Worm (Caenorhabditis elegans) whole organism, L1 larva: Measurements from ENCODE around the gene C33H5.2.

Experiments used
- C04F5.9 ChIP-seq: sonication (generic microtip); optimal IDR thresholded peaks from 2 replicates; lab custom pipeline; 2016; ENCODE audit warnings: missing genetic modification characterization, missing compliant biosample characterization
- C16A3.4 ChIP-seq: fragments of 150-350 bp; optimal IDR thresholded peaks from 2 replicates; lab custom pipeline; 2014; ENCODE audit warnings: missing biosample characterization, missing genetic modification characterization
- C34B4.2 ChIP-seq: sonication (generic microtip); optimal IDR thresholded peaks from 2 replicates; lab custom pipeline; 2017; ENCODE audit warnings: mild to moderate bottlenecking, missing genetic modification characterization, missing compliant biosample characterization
- alr-1 ChIP-seq: fragments of 200-800 bp; sonication (Bioruptor generic); optimal IDR thresholded peaks from 2 replicates; lab custom pipeline; 2018; ENCODE audit warnings: borderline replicate concordance, mild to moderate bottlenecking, missing genetic modification characterization, missing compliant biosample characterization
- ama-1 ChIP-seq: fragments of 150-350 bp; optimal IDR thresholded peaks from 2 replicates; lab custom pipeline; 2014
- blmp-1 ChIP-seq: fragments of 150-350 bp; optimal IDR thresholded peaks from 2 replicates; lab custom pipeline; 2014; ENCODE audit warnings: missing biosample characterization, missing genetic modification characterization
- ceh-82 ChIP-seq, 3 experiments: fragments of 150-350 bp in 1 of 3; sonication (generic microtip) in 2 of 3; optimal IDR thresholded peaks; 2 replicates each; lab custom pipeline; 2014 to 2017; ENCODE audit warnings: missing biosample characterization in 3 of 3, missing genetic modification characterization in 3 of 3
- ceh-90 ChIP-seq: sonication (generic microtip); optimal IDR thresholded peaks from 2 replicates; lab custom pipeline; 2016; ENCODE audit warnings: missing genetic modification characterization, missing compliant biosample characterization
- dpl-1 ChIP-seq, 3 experiments: fragments of 150-350 bp in 2 of 3; sonication (generic microtip) in 1 of 3; optimal IDR thresholded peaks; 2 replicates each; lab custom pipeline; 2014 to 2017; ENCODE audit warnings: missing biosample characterization in 3 of 3, missing genetic modification characterization in 3 of 3, missing genetic modification reagents in 3 of 3
- efl-1 ChIP-seq, 4 experiments: fragments of 150-350 bp; optimal IDR thresholded peaks in 3 of 4; peaks in 1 of 4; 1 replicate in 1 of 4; 2 replicates in 3 of 4; lab custom pipeline; 2014; ENCODE audit warnings: missing biosample characterization in 2 of 4, missing genetic modification characterization in 2 of 4, missing genetic modification reagents in 2 of 4
- egl-27 ChIP-seq, 2 experiments: fragments of 150-350 bp in 1 of 2; sonication (generic microtip); optimal IDR thresholded peaks; 3 replicates each; lab custom pipeline; 2017 to 2018; ENCODE audit warnings: missing biosample characterization in 2 of 2, missing genetic modification characterization in 2 of 2, missing genetic modification reagents in 2 of 2
- elt-2 ChIP-seq: sonication (generic microtip); optimal IDR thresholded peaks from 2 replicates; lab custom pipeline; 2016; ENCODE audit warnings: missing genetic modification characterization, mild to moderate bottlenecking, inconsistent platforms, missing compliant biosample characterization, missing genetic modification reagents
- elt-3 ChIP-seq, 6 experiments: fragments of 150-350 bp in 1 of 6; sonication (generic microtip); optimal IDR thresholded peaks; 2 replicates each; lab custom pipeline; 2017 to 2018; ENCODE audit warnings: missing biosample characterization in 6 of 6, missing genetic modification characterization in 6 of 6, inconsistent platforms in 1 of 6
- ets-5 ChIP-seq: fragments of 200-800 bp; sonication (Bioruptor generic); IDR thresholded peaks from 2 replicates; pipeline ENCODE4 v1.3.6; 2022; ENCODE audit warnings: missing genetic modification characterization, missing compliant biosample characterization
- fkh-4 ChIP-seq: sonication (generic microtip); optimal IDR thresholded peaks from 2 replicates; lab custom pipeline; 2016; ENCODE audit warnings: missing compliant biosample characterization, missing genetic modification characterization, borderline replicate concordance
- fos-1 ChIP-seq: fragments of 150-350 bp; optimal IDR thresholded peaks from 2 replicates; lab custom pipeline; 2014; ENCODE audit warnings: missing biosample characterization, missing genetic modification characterization
- isw-1 ChIP-seq: fragments of 200-800 bp; sonication (Bioruptor generic); IDR thresholded peaks from 2 replicates; pipeline ENCODE4 v1.3.6; 2022; ENCODE audit warnings: missing genetic modification characterization, missing compliant biosample characterization
- jun-1 ChIP-seq: fragments of 150-350 bp; optimal IDR thresholded peaks from 2 replicates; lab custom pipeline; 2014; ENCODE audit warnings: missing biosample characterization, missing genetic modification reagents, missing genetic modification characterization
- lin-14 ChIP-seq: fragments of 200-800 bp; sonication (Bioruptor generic); optimal IDR thresholded peaks from 2 replicates; lab custom pipeline; 2018; ENCODE audit warnings: mild to moderate bottlenecking, missing genetic modification characterization, moderate library complexity, missing compliant biosample characterization
- lin-15B ChIP-seq: fragments of 150-350 bp; sonication (generic microtip); optimal IDR thresholded peaks from 3 replicates; lab custom pipeline; 2014; ENCODE audit warnings: missing biosample characterization, missing genetic modification characterization
- lin-35 ChIP-seq, 2 experiments: fragments of 150-350 bp; optimal IDR thresholded peaks; 2 replicates each; lab custom pipeline; 2014; ENCODE audit warnings: missing biosample characterization in 2 of 2, missing genetic modification characterization in 2 of 2, missing genetic modification reagents in 2 of 2
- lir-3 ChIP-seq: sonication (generic microtip); optimal IDR thresholded peaks from 2 replicates; lab custom pipeline; 2016; ENCODE audit warnings: mild to moderate bottlenecking, missing genetic modification characterization, moderate library complexity, missing compliant biosample characterization; ENCODE audit not compliant: poor library complexity
- lsy-2 ChIP-seq, 2 experiments: fragments of 150-350 bp; optimal IDR thresholded peaks; 2 replicates each; lab custom pipeline; 2014; ENCODE audit warnings: missing biosample characterization in 2 of 2, missing genetic modification characterization in 2 of 2
- mdl-1 ChIP-seq, 2 experiments: fragments of 150-350 bp; optimal IDR thresholded peaks; 2 replicates each; lab custom pipeline; 2014 to 2017; ENCODE audit warnings: missing biosample characterization in 2 of 2, missing genetic modification characterization in 2 of 2, inconsistent platforms in 1 of 2
- mef-2 ChIP-seq: fragments of 150-350 bp; optimal IDR thresholded peaks from 2 replicates; lab custom pipeline; 2014; ENCODE audit warnings: missing biosample characterization, missing genetic modification characterization
- mep-1 ChIP-seq: fragments of 150-350 bp; optimal IDR thresholded peaks from 2 replicates; lab custom pipeline; 2014; ENCODE audit warnings: missing biosample characterization, missing genetic modification characterization
- nhr-11 ChIP-seq: fragments of 150-350 bp; optimal IDR thresholded peaks from 2 replicates; lab custom pipeline; 2014; ENCODE audit warnings: missing biosample characterization, missing genetic modification characterization
- nhr-12 ChIP-seq: sonication (generic microtip); optimal IDR thresholded peaks from 2 replicates; lab custom pipeline; 2017; ENCODE audit warnings: missing biosample characterization, missing genetic modification characterization
- nhr-20 ChIP-seq: sonication (generic microtip); optimal IDR thresholded peaks from 2 replicates; lab custom pipeline; 2016; ENCODE audit warnings: mild to moderate bottlenecking, missing genetic modification characterization, missing compliant biosample characterization
- nhr-237 ChIP-seq: fragments of 150-350 bp; optimal IDR thresholded peaks from 2 replicates; lab custom pipeline; 2014; ENCODE audit warnings: missing biosample characterization, missing genetic modification characterization
- nhr-47 ChIP-seq: sonication (generic microtip); optimal IDR thresholded peaks from 2 replicates; lab custom pipeline; 2016; ENCODE audit warnings: mild to moderate bottlenecking, missing genetic modification characterization, moderate library complexity, missing compliant biosample characterization
- nhr-71 ChIP-seq: sonication (generic microtip); optimal IDR thresholded peaks from 2 replicates; lab custom pipeline; 2016; ENCODE audit warnings: mild to moderate bottlenecking, missing genetic modification characterization, moderate library complexity, missing compliant biosample characterization
- nhr-84 ChIP-seq: sonication (generic microtip); optimal IDR thresholded peaks from 2 replicates; lab custom pipeline; 2017; ENCODE audit warnings: missing biosample characterization, missing genetic modification characterization
- nhr-85 ChIP-seq: sonication (generic microtip); peaks from one replicate; lab custom pipeline; 2016; ENCODE audit warnings: missing genetic modification characterization, inconsistent platforms, missing compliant biosample characterization
- nhr-90 ChIP-seq: sonication (generic microtip); optimal IDR thresholded peaks from 2 replicates; lab custom pipeline; 2016; ENCODE audit warnings: mild to moderate bottlenecking, missing genetic modification characterization, missing compliant biosample characterization; ENCODE audit not compliant: poor library complexity
- pag-3 ChIP-seq: sonication (generic microtip); optimal IDR thresholded peaks from 2 replicates; lab custom pipeline; 2017; ENCODE audit warnings: missing genetic modification characterization, mild to moderate bottlenecking, missing compliant biosample characterization, antibody characterized with exemption, borderline replicate concordance; ENCODE audit not compliant: insufficient read depth
- pax-3 ChIP-seq: fragments of 200-800 bp; sonication (Bioruptor generic); optimal IDR thresholded peaks from 2 replicates; lab custom pipeline; 2018; ENCODE audit warnings: mild to moderate bottlenecking, missing genetic modification characterization, moderate library complexity, missing compliant biosample characterization
- rnt-1 ChIP-seq: sonication (generic microtip); optimal IDR thresholded peaks from 2 replicates; lab custom pipeline; 2016; ENCODE audit warnings: mild to moderate bottlenecking, missing genetic modification characterization, moderate library complexity, missing compliant biosample characterization
- skn-1 ChIP-seq: fragments of 150-350 bp; optimal IDR thresholded peaks from 2 replicates; lab custom pipeline; 2014; ENCODE audit warnings: missing biosample characterization, missing genetic modification characterization
- snu-23 ChIP-seq: sonication (generic microtip); optimal IDR thresholded peaks from 2 replicates; lab custom pipeline; 2016; ENCODE audit warnings: missing genetic modification characterization, missing compliant biosample characterization
- sup-37 ChIP-seq: fragments of 200-800 bp; sonication (Bioruptor generic); optimal IDR thresholded peaks from 2 replicates; lab custom pipeline; 2018; ENCODE audit warnings: mild to moderate bottlenecking, missing genetic modification characterization, missing compliant biosample characterization
- tbx-2 ChIP-seq: sonication (generic microtip); optimal IDR thresholded peaks from 2 replicates; lab custom pipeline; 2016; ENCODE audit warnings: missing genetic modification characterization, missing compliant biosample characterization
- unc-30 ChIP-seq: sonication (generic microtip); optimal IDR thresholded peaks from 2 replicates; lab custom pipeline; 2017; ENCODE audit warnings: missing biosample characterization, missing genetic modification characterization
- unc-62 ChIP-seq: fragments of 150-350 bp; optimal IDR thresholded peaks from 2 replicates; lab custom pipeline; 2014; ENCODE audit warnings: missing biosample characterization, missing genetic modification reagents, missing genetic modification characterization
- unc-86 ChIP-seq: sonication (generic microtip); optimal IDR thresholded peaks from 2 replicates; lab custom pipeline; 2016; ENCODE audit warnings: missing genetic modification characterization, missing compliant biosample characterization
- unc-98 ChIP-seq: fragments of 200-800 bp; sonication (Bioruptor generic); IDR thresholded peaks from 2 replicates; pipeline ENCODE4 v1.3.6; 2022; ENCODE audit warnings: missing genetic modification characterization, missing compliant biosample characterization
- xbp-1 ChIP-seq: sonication (generic microtip); optimal IDR thresholded peaks from 2 replicates; lab custom pipeline; 2016; ENCODE audit warnings: missing genetic modification characterization, missing compliant biosample characterization
- zag-1 ChIP-seq: fragments of 150-350 bp; optimal IDR thresholded peaks from 2 replicates; lab custom pipeline; 2014; ENCODE audit warnings: missing biosample characterization, missing genetic modification characterization
- ztf-4 ChIP-seq: fragments of 150-350 bp; optimal IDR thresholded peaks from 2 replicates; lab custom pipeline; 2014; ENCODE audit warnings: missing biosample characterization, missing genetic modification characterization

Gene C33H5.2

DNA sequence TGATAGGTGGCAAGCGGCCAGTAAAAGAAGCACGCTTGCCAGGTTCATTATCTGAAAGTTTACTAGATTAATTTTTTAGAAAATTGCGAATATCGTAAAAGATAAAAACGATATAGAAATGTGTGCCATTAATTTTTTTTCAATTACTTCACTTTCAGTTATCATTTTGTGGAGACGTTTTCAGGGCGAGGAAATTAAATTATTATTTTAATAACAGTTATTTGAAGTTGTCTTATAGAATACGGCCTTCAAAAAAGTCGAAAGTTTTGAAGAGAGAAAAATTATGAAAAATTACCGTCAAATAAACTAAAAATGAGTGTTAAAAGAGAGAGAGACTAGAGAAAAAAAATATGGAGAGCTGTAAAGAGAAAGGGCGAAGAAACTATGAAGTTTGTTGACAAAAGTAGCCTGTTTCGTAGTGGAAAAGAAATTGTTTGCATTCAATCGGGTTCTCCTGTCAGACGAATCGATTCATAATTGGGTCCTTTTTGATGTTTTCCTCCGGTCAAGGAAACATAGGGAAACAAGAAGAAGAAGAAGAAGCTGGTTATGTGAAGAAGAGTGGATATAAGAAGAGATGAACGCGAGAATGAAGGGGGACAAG is 29.9 kb downstream of the C33H5.2 start, which contains the start of gene erp-44.2:
erp-44.2 (minus strand) TSS at position 51 of the 604 bp plus-strand sequence.
- TF ChIP-seq C04F5.9 (tag; lab: Kevin White, UChicago) (no peak), nhr-90 (no peak), lin-14 (GFP tag; lab: Kevin White, UChicago) (no peak), ztf-4 (tag; lab: Kevin White, UChicago) (no peak), pag-3 (tag; lab: Kevin White, UChicago) (no peak), nhr-71 (tag; lab: Kevin White, UChicago) (no peak), lin-15B (tag; lab: Kevin White, UChicago) (no peak), tbx-2 (tag; lab: Kevin White, UChicago) (no peak)

DNA sequence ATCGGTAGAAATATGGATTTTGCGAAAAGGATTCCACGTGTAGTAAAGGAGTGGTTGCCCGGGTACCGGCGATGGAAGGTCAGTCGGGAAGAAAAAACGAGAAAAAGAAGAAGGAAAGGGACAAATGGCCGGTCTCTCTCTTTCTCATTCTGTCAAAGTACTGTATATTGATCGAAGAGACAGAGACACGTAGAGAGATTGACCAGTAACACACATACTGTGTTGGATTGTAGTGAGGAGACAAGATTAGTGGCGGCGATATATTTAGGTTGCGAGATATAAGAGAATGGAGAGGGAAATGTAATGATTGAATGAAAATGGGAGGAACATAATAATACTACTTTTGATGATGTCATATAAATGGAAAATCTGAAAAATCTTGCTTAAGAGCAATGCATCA is 31.2 kb downstream of the C33H5.2 start:
- TF ChIP-seq unc-62 (no peak), C16A3.4 (peak; percentile 0), nhr-90 (peak; percentile 27), sup-37 (GFP tag; lab: Kevin White, UChicago) (no peak), elt-3 (tag; optimal IDR thresholded peaks at IDR 0.05; lab: Kevin White, UChicago) (peak in 2 of 6 experiments; percentile 11 to 65), pag-3 (tag; lab: Kevin White, UChicago) (no peak), elt-2 (no peak), fos-1 (no peak), ama-1 (lab: Kevin White, UChicago) (no peak), ets-5 (GFP tag; lab: Robert Waterston, UW) (no peak), lsy-2 (tag; optimal IDR thresholded peaks at IDR 0.05; lab: Kevin White, UChicago) (peak; percentile 7 to 69), nhr-20 (tag; lab: Kevin White, UChicago) (peak; percentile 56), skn-1 (tag; lab: Kevin White, UChicago) (no peak), zag-1 (tag; lab: Kevin White, UChicago) (no peak), fkh-4 (tag; lab: Kevin White, UChicago) (no peak), xbp-1 (no peak), pax-3 (tag; lab: Kevin White, UChicago) (no peak), tbx-2 (tag; lab: Kevin White, UChicago) (no peak), jun-1 (tag; lab: Kevin White, UChicago) (no peak), nhr-237 (tag; lab: Kevin White, UChicago) (no peak), mdl-1 (tag; optimal IDR thresholded peaks at IDR 0.05; lab: Kevin White, UChicago) (no peak), lir-3 (tag; lab: Kevin White, UChicago) (no peak), alr-1 (tag; lab: Kevin White, UChicago) (no peak), nhr-12 (no peak), ceh-90 (tag; lab: Kevin White, UChicago) (no peak), dpl-1 (GFP tag; optimal IDR thresholded peaks at IDR 0.05; lab: Kevin White, UChicago) (no peak), lin-35 (GFP tag; optimal IDR thresholded peaks at IDR 0.05; lab: Kevin White, UChicago) (peak in 1 of 2 experiments; percentile 27), mef-2 (tag; lab: Kevin White, UChicago) (no peak), mep-1 (tag; lab: Kevin White, UChicago) (peak; percentile 76), efl-1 (optimal IDR thresholded peaks at IDR 0.05; lab: Kevin White, UChicago) (peak in 1 of 2 experiments; percentile 1), efl-1 (GFP tag; optimal IDR thresholded peaks at IDR 0.05 in 1 of 2; lab: Kevin White, UChicago) (peak in 1 of 2 experiments; percentile 85), nhr-84 (tag; lab: Kevin White, UChicago) (no peak), unc-86 (no peak), blmp-1 (tag; lab: Kevin White, UChicago) (peak; percentile 92), snu-23 (peak; percentile 57), unc-30 (tag; lab: Kevin White, UChicago) (no peak), nhr-71 (tag; lab: Kevin White, UChicago) (peak; percentile 10), nhr-11 (no peak), ceh-82 (tag; optimal IDR thresholded peaks at IDR 0.05; lab: Kevin White, UChicago) (no peak), nhr-47 (tag; lab: Kevin White, UChicago) (no peak), egl-27 (tag; optimal IDR thresholded peaks at IDR 0.05; lab: Kevin White, UChicago) (no peak), rnt-1 (tag; lab: Kevin White, UChicago) (no peak), nhr-85 (tag; lab: Kevin White, UChicago) (peak; percentile 66), C34B4.2 (tag; lab: Kevin White, UChicago) (no peak), isw-1 (no peak), unc-98 (GFP tag; lab: Robert Waterston, UW) (no peak)
